Worm (Caenorhabditis elegans) whole organism, L4/young adult: ENCODE measurements around the gene eif-2Bgamma.

Source experiments
- W03F9.2 ChIP-seq: fragments of 150-350 bp; optimal IDR thresholded peaks from 2 replicates; lab custom pipeline; 2014; ENCODE audit warnings: missing biosample characterization, missing genetic modification characterization
- dao-5 ChIP-seq: sonication (generic microtip); optimal IDR thresholded peaks from 2 replicates; lab custom pipeline; 2016; ENCODE audit warnings: missing genotype, missing genetic modification characterization, moderate library complexity, missing compliant biosample characterization
- him-1 ChIP-seq: sonication (generic microtip); optimal IDR thresholded peaks from 2 replicates; lab custom pipeline; 2016; ENCODE audit warnings: missing genotype, missing genetic modification reagents, missing genetic modification characterization, missing compliant biosample characterization

DNA sequence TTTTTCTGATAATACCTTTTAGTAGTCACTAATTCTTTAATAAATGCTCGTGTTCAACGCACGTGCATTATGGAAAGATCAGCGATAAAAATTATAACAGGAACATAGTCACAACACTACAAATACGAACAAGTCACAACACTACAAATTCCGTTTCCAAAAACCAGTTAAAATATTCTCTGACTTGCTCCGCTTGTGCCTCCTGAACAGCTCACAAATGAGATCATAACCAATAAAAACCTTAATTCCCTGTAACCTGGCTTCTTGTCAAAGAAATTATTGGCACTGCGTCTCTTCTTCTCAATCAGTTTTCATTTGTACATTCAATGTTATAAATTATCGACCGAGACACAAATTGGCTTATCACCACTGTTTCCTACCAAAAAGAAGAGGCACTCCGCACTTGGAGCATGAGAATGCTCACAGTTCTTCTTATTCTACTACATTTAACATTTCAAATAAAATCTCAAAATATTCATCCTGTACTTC, 48.0 kb downstream of the eif-2Bgamma start, which contains the start of gene B0252.1:
- TF ChIP-seq dao-5 (tag; lab: Kevin White, UChicago) (no peak), him-1 (tag; lab: Kevin White, UChicago) (no peak), W03F9.2 (tag; lab: Kevin White, UChicago) (no peak)
